Worm (Caenorhabditis elegans) whole organism, young adult: ENCODE data around the gene nekl-4.

ENCODE experiments used
- F49E8.2 ChIP-seq: sonication (generic microtip); optimal IDR thresholded peaks from 3 replicates; lab custom pipeline; 2017; ENCODE audit warnings: missing genetic modification characterization, mild to moderate bottlenecking, missing compliant biosample characterization, antibody characterized with exemption, moderate library complexity; ENCODE audit not compliant: insufficient read depth
- F57C9.4 ChIP-seq: sonication (generic microtip); optimal IDR thresholded peaks from 2 replicates; lab custom pipeline; 2017; ENCODE audit warnings: mild to moderate bottlenecking, missing genetic modification characterization, missing compliant biosample characterization
- dpff-1 ChIP-seq: sonication (generic microtip); optimal IDR thresholded peaks from 2 replicates; lab custom pipeline; 2017; ENCODE audit warnings: mild to moderate bottlenecking, missing genetic modification characterization, missing compliant biosample characterization
- lin-54 ChIP-seq: fragments of 200-800 bp; sonication (Bioruptor generic); optimal IDR thresholded peaks from 2 replicates; lab custom pipeline; 2018; ENCODE audit warnings: mild to moderate bottlenecking, missing genetic modification characterization, missing compliant biosample characterization
- pha-4 ChIP-seq: fragments of 150-350 bp; sonication (generic microtip); optimal IDR thresholded peaks from 2 replicates; lab custom pipeline; 2014; ENCODE audit warnings: missing biosample characterization, missing genetic modification reagents, missing genetic modification characterization
- unc-130 ChIP-seq: sonication (generic microtip); optimal IDR thresholded peaks from 2 replicates; lab custom pipeline; 2016; ENCODE audit warnings: missing genetic modification reagents, missing genetic modification characterization, missing compliant biosample characterization

DNA sequence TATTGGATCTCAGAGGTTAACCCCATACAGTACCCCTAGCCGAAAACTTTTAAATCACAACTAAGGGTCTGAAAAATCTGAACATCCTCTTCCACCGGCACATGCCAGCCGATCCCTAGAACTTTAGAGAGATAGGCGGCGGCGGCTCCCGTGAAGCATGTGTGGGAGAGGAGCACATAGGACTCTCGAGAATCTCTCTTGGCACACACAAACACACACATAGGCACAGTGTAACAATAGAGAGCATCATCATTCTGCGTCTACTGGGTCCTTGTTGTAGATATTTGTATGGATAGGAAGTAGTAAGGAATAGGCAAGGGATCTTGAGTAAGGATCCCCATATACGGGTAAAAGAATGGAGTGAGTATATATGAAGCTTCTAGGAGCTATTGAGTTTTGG lies 48.4 kb upstream of the nekl-4 start:
- TF ChIP-seq pha-4 (no peak), unc-130 (GFP tag; lab: Kevin White, UChicago) (no peak), F49E8.2 (tag; lab: Kevin White, UChicago) (no peak), lin-54 (GFP tag; lab: Kevin White, UChicago) (no peak), dpff-1 (no peak), F57C9.4 (no peak)
